Fruit fly (Drosophila melanogaster) whole organism, embryonic: ENCODE results near the gene Girdin.

Experiments
- Ada2b ChIP-seq: fragments of 200-800 bp; sonication (Bioruptor generic); IDR thresholded peaks from 2 replicates; pipeline ENCODE4 v1.3.6; 2022; ENCODE audit warnings: missing biosample characterization, missing genetic modification characterization
- Atf-2 ChIP-seq: fragments of 200-800 bp; sonication (Bioruptor generic); optimal IDR thresholded peaks from 2 replicates; lab custom pipeline; 2016; ENCODE audit warnings: missing biosample characterization, missing genetic modification characterization
- Bdp1 ChIP-seq: fragments of 200-800 bp; sonication (Bioruptor generic); optimal IDR thresholded peaks from 3 replicates; lab custom pipeline; 2016; ENCODE audit warnings: missing biosample characterization, missing genetic modification characterization
- CG10274 ChIP-seq: fragments of 200-800 bp; sonication (Bioruptor generic); optimal IDR thresholded peaks from 3 replicates; lab custom pipeline; 2017; ENCODE audit warnings: missing biosample characterization, mild to moderate bottlenecking, missing genetic modification characterization
- CG10959 ChIP-seq: fragments of 200-800 bp; sonication (Bioruptor generic); IDR thresholded peaks from 2 replicates; pipeline ENCODE4 v1.3.6; 2022; ENCODE audit warnings: missing biosample characterization, missing genetic modification characterization
- CG13123 ChIP-seq: fragments of 200-800 bp; sonication (Bioruptor generic); optimal IDR thresholded peaks from 2 replicates; lab custom pipeline; 2016; ENCODE audit warnings: missing biosample characterization, missing genetic modification characterization
- CG13287 ChIP-seq: fragments of 200-800 bp; sonication (Bioruptor generic); IDR thresholded peaks from 2 replicates; pipeline ENCODE4 v1.3.6; 2022; ENCODE audit warnings: missing biosample characterization, missing genetic modification characterization; ENCODE audit not compliant: partially characterized antibody
- CG15696 ChIP-seq: fragments of 200-800 bp; sonication (Bioruptor generic); optimal IDR thresholded peaks from 2 replicates; lab custom pipeline; 2019; ENCODE audit warnings: missing biosample characterization, mild to moderate bottlenecking, missing genetic modification characterization, moderate library complexity
- CG17802 ChIP-seq: fragments of 200-800 bp; sonication (Bioruptor generic); optimal IDR thresholded peaks from 2 replicates; lab custom pipeline; 2018; ENCODE audit warnings: missing biosample characterization, mild to moderate bottlenecking, missing genetic modification characterization, moderate library complexity
- CG18011 ChIP-seq: fragments of 200-800 bp; sonication (Bioruptor generic); optimal IDR thresholded peaks from 2 replicates; lab custom pipeline; 2017; ENCODE audit warnings: missing biosample characterization, missing genetic modification characterization, mild to moderate bottlenecking, moderate library complexity, missing genotype
- CG1832 ChIP-seq: fragments of 200-800 bp; sonication (Bioruptor generic); optimal IDR thresholded peaks from 2 replicates; lab custom pipeline; 2017; ENCODE audit warnings: missing biosample characterization, mild to moderate bottlenecking, missing genetic modification characterization, inconsistent platforms
- CG18619 ChIP-seq: fragments of 200-800 bp; sonication (Bioruptor generic); optimal IDR thresholded peaks from 3 replicates; lab custom pipeline; 2017; ENCODE audit warnings: missing biosample characterization, mild to moderate bottlenecking, missing genetic modification characterization
- CG2120 ChIP-seq: fragments of 200-800 bp; sonication (Bioruptor generic); optimal IDR thresholded peaks from 3 replicates; lab custom pipeline; 2016; ENCODE audit warnings: missing biosample characterization, missing genetic modification characterization
- CG2199 ChIP-seq: fragments of 200-800 bp; sonication (Bioruptor generic); IDR thresholded peaks from 3 replicates; pipeline ENCODE4 v1.3.6; 2022; ENCODE audit warnings: missing biosample characterization, missing genetic modification characterization
- CG31388 ChIP-seq: fragments of 200-800 bp; sonication (Bioruptor generic); optimal IDR thresholded peaks from 2 replicates; lab custom pipeline; 2016; ENCODE audit warnings: missing biosample characterization, missing genetic modification characterization
- CG3281 ChIP-seq: fragments of 200-800 bp; sonication (Bioruptor generic); optimal IDR thresholded peaks from 3 replicates; lab custom pipeline; 2017; ENCODE audit warnings: missing biosample characterization, mild to moderate bottlenecking, missing genetic modification characterization
- CG4617 ChIP-seq: fragments of 200-800 bp; sonication (Bioruptor generic); optimal IDR thresholded peaks from 3 replicates; lab custom pipeline; 2016; ENCODE audit warnings: missing biosample characterization, missing genetic modification characterization, borderline replicate concordance
- CG4707 ChIP-seq: fragments of 200-800 bp; sonication (Bioruptor generic); optimal IDR thresholded peaks from 2 replicates; lab custom pipeline; 2018; ENCODE audit warnings: missing biosample characterization, mild to moderate bottlenecking, missing genetic modification characterization, moderate library complexity
- CG6689 ChIP-seq: fragments of 200-800 bp; sonication (Bioruptor generic); IDR thresholded peaks from 2 replicates; pipeline ENCODE4 v1.3.6; 2022; ENCODE audit warnings: missing biosample characterization, missing genetic modification characterization
- CG6813 ChIP-seq: fragments of 200-800 bp; sonication (Bioruptor generic); optimal IDR thresholded peaks from 2 replicates; lab custom pipeline; 2017; ENCODE audit warnings: missing biosample characterization, missing genetic modification characterization, mild to moderate bottlenecking, moderate library complexity, missing genetic modification reagents
- CG7963 ChIP-seq: fragments of 200-800 bp; sonication (Bioruptor generic); IDR thresholded peaks from 3 replicates; pipeline ENCODE4 v1.3.6; 2022; ENCODE audit warnings: missing biosample characterization, missing genetic modification characterization; ENCODE audit not compliant: partially characterized antibody
- Drgx ChIP-seq: fragments of 200-800 bp; sonication (Bioruptor generic); IDR thresholded peaks from 2 replicates; pipeline ENCODE4 v1.3.6; 2022; ENCODE audit warnings: missing biosample characterization, missing genetic modification characterization
- E2f1 ChIP-seq: fragments of 200-800 bp; sonication (Bioruptor generic); IDR thresholded peaks from 2 replicates; pipeline ENCODE4 v1.3.6; 2022; ENCODE audit warnings: missing biosample characterization, missing genetic modification characterization
- Gug ChIP-seq: fragments of 200-800 bp; sonication (Bioruptor generic); IDR thresholded peaks from 4 replicates; pipeline ENCODE4 v1.3.6; 2022; ENCODE audit warnings: missing biosample characterization, missing genetic modification characterization
- HLHmδ ChIP-seq: fragments of 200-800 bp; sonication (Bioruptor generic); optimal IDR thresholded peaks from 2 replicates; lab custom pipeline; 2018; ENCODE audit warnings: missing biosample characterization, mild to moderate bottlenecking, missing genetic modification characterization, moderate library complexity
- MTF-1 ChIP-seq: fragments of 200-800 bp; sonication (Bioruptor generic); optimal IDR thresholded peaks from 2 replicates; lab custom pipeline; 2018; ENCODE audit warnings: missing biosample characterization, mild to moderate bottlenecking, missing genetic modification characterization, borderline replicate concordance
- Pdp1 ChIP-seq, 2 experiments: fragments of 200-800 bp; sonication (Bioruptor generic); optimal IDR thresholded peaks; 3 replicates each; lab custom pipeline; 2016; ENCODE audit warnings: missing biosample characterization in 2 of 2, missing genetic modification characterization in 2 of 2, mild to moderate bottlenecking in 1 of 2, moderate library complexity in 1 of 2
- Sox102F ChIP-seq: fragments of 200-800 bp; sonication (Bioruptor generic); optimal IDR thresholded peaks from 2 replicates; lab custom pipeline; 2018; ENCODE audit warnings: missing biosample characterization, mild to moderate bottlenecking, missing genetic modification characterization, moderate library complexity
- Trl ChIP-seq, 3 experiments: fragments of >200 bp in 2 of 3; fragments of 200-800 bp in 1 of 3; sonication (Bioruptor generic) in 1 of 3; optimal IDR thresholded peaks; 2 replicates in 1 of 3; 3 replicates in 2 of 3; lab custom pipeline; 2016 to 2017; ENCODE audit warnings: missing biosample characterization in 1 of 3, missing genetic modification characterization in 1 of 3
- YL-1 ChIP-seq: fragments of 200-800 bp; sonication (Bioruptor generic); optimal IDR thresholded peaks from 3 replicates; lab custom pipeline; 2017; ENCODE audit warnings: missing biosample characterization, mild to moderate bottlenecking, missing genetic modification characterization
- al ChIP-seq: fragments of 200-800 bp; sonication (Bioruptor generic); IDR thresholded peaks from 2 replicates; pipeline ENCODE4 v1.3.6; 2022; ENCODE audit warnings: missing biosample characterization, missing genetic modification characterization
- cato ChIP-seq: fragments of 200-800 bp; sonication (Bioruptor generic); optimal IDR thresholded peaks from 2 replicates; lab custom pipeline; 2016; ENCODE audit warnings: missing biosample characterization, missing genetic modification characterization, borderline replicate concordance
- caup ChIP-seq: fragments of 200-800 bp; sonication (Bioruptor generic); optimal IDR thresholded peaks from 3 replicates; lab custom pipeline; 2017; ENCODE audit warnings: missing biosample characterization, mild to moderate bottlenecking, missing genetic modification characterization, moderate library complexity; ENCODE audit not compliant: severe bottlenecking
- dati ChIP-seq: fragments of 200-800 bp; sonication (Bioruptor generic); IDR thresholded peaks from 2 replicates; pipeline ENCODE4 v1.3.6; 2022; ENCODE audit warnings: missing biosample characterization, missing genetic modification characterization
- disco-r ChIP-seq: fragments of 200-800 bp; sonication (Bioruptor generic); optimal IDR thresholded peaks from 2 replicates; lab custom pipeline; 2016; ENCODE audit warnings: missing biosample characterization, missing genetic modification characterization
- kah ChIP-seq: fragments of 200-800 bp; sonication (Bioruptor generic); optimal IDR thresholded peaks from 2 replicates; lab custom pipeline; 2018; ENCODE audit warnings: missing biosample characterization, mild to moderate bottlenecking, missing genetic modification characterization
- mirr ChIP-seq: fragments of 200-800 bp; sonication (Bioruptor generic); optimal IDR thresholded peaks from 3 replicates; lab custom pipeline; 2018; ENCODE audit warnings: missing biosample characterization, mild to moderate bottlenecking, missing genetic modification characterization
- slp2 ChIP-seq: fragments of 200-800 bp; sonication (Bioruptor generic); optimal IDR thresholded peaks from 2 replicates; lab custom pipeline; 2016; ENCODE audit warnings: missing biosample characterization, missing genetic modification characterization
- wor ChIP-seq: fragments of 200-800 bp; sonication (Bioruptor generic); IDR thresholded peaks from 2 replicates; pipeline ENCODE4 v1.3.6; 2022; ENCODE audit warnings: missing biosample characterization, missing genetic modification characterization

Girdin gene

dm6 chr3L:3205349-3205748, 26.6 kb downstream of the Girdin start, which contains the start of gene CG32277:
CG32277 (minus strand) TSS chr3L:3205449.
- TF ChIP-seq CG3281, result no peak
- TF ChIP-seq CG31388 (GFP tag; lab: Kevin White, UChicago), result no peak
- TF ChIP-seq CG2199 (GFP tag; lab: Robert Waterston, UW), result no peak
- no peak for TF ChIP-seq YL-1 (GFP tag; lab: Kevin White, UChicago)
- TF ChIP-seq CG10274 (GFP tag; lab: Kevin White, UChicago), result no peak
- TF ChIP-seq Drgx (GFP tag; lab: Robert Waterston, UW), result no peak
- no peak for TF ChIP-seq E2f1 (GFP tag; lab: Robert Waterston, UW)
- TF ChIP-seq wor (GFP tag; lab: Robert Waterston, UW), result no peak

DNA sequence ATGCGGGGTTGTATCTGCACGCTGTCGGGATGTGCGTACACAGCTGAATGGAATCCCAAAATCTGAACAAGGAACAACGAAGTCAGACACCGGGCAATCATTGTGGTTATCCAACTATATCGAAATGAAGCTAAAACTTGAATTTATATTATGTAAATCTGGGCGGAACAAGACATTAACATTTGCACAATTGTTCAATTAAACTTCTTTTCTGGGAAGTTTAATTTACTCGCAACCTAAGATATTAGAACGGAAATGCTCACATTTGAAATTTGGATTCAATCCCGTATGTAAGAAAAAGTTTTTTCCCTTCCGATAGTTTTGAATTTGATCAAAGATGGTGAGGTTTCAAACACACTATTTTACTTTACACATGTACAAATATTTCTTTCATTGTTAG, 27.5 kb downstream of the Girdin start, which contains the start of gene CG33160:
CG33160 (minus strand) TSS at position 101 of the 400 bp plus-strand sequence.
- TF ChIP-seq Pdp1 (GFP tag; optimal IDR thresholded peaks at IDR 0.05; lab: Kevin White, UChicago), result no peak
- TF ChIP-seq Bdp1 (GFP tag; lab: Kevin White, UChicago), result no peak
- TF ChIP-seq CG13287 (GFP tag; lab: Robert Waterston, UW), result no peak
- no peak for TF ChIP-seq CG10959 (GFP tag; lab: Robert Waterston, UW)
- TF ChIP-seq CG1832 (GFP tag; lab: Kevin White, UChicago), result no peak
- no peak for TF ChIP-seq al (GFP tag; lab: Robert Waterston, UW)
- no peak for TF ChIP-seq Ada2b (GFP tag; lab: Robert Waterston, UW)
- TF ChIP-seq dati (GFP tag; lab: Robert Waterston, UW), result no peak
- TF ChIP-seq Sox102F, result no peak
- no peak for TF ChIP-seq cato (GFP tag; lab: Kevin White, UChicago)
- no peak for TF ChIP-seq CG6689 (GFP tag; lab: Robert Waterston, UW)
- no peak for TF ChIP-seq CG13123 (GFP tag; lab: Kevin White, UChicago)
- TF ChIP-seq Atf-2 (GFP tag; lab: Kevin White, UChicago), result no peak

DNA sequence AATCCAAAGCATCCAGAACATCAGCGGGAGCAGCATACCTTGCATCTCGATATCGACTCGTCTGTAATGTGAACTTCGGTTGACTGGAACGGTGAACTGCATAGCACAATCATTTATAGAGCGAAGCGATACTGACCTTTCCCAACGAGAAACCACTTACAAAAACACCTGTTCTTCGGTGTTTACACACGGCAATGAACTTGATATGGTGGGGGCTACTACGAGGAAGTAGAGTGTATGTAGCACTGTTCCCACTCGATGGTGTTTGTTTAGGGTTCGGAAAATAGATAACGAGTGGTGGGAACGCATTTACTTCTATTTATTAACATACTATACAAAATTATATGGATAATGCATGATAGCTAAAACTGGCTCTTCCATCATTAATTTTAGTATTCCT, 30.2 kb downstream of the Girdin start, which contains the start of the genes CG32269 and CG32270:
CG32269 (minus strand) TSS at position 91 of the 400 bp plus-strand sequence.
CG32270 (minus strand) TSS at position 91 of the 400 bp plus-strand sequence.
- TF ChIP-seq slp2 (GFP tag; lab: Kevin White, UChicago) (no peak), HLHmδ (peak; percentile 30), CG4707 (GFP tag; lab: Kevin White, UChicago) (no peak), CG7963 (GFP tag; lab: Robert Waterston, UW) (no peak), CG18011 (no peak), CG18619 (GFP tag; lab: Kevin White, UChicago) (peak; percentile 3), CG6813 (GFP tag; lab: Kevin White, UChicago) (peak; percentile 18), MTF-1 (peak; percentile 0), Trl (optimal IDR thresholded peaks at IDR 0.05; lab: Kevin White, UChicago) (no peak), Trl (GFP tag; optimal IDR thresholded peaks at IDR 0.05; lab: Kevin White, UChicago) (peak; percentile 0), CG17802 (tag; lab: Kevin White, UChicago) (no peak), caup (GFP tag; lab: Kevin White, UChicago) (peak; percentile 11), CG2120 (GFP tag; lab: Kevin White, UChicago) (no peak), kah (GFP tag; lab: Kevin White, UChicago) (peak; percentile 71), CG15696 (no peak), disco-r (GFP tag; lab: Kevin White, UChicago) (no peak), CG4617 (GFP tag; lab: Kevin White, UChicago) (no peak), mirr (peak; percentile 66), Gug (GFP tag; lab: Robert Waterston, UW) (no peak)
